Fruit fly (Drosophila melanogaster): Measurements from ENCODE around the gene Upf1.

DNA sequence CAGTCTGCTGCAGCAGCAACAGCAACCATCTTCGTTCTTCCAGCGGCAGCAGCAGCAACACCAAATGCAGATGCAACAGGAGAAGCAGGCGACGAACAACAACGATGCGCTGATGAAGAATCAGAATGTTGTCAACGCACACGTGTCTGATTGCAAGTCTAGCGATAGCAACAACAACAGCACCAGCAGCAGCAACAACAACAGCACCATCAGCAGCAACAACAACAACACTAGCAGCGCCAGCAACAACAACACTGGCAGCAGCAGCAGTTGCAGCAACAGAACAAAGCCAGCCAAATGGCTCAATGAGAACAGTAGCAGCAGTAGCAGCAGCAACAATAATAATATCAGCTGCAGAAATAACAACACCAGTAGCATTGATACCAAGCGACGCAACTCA lies 10.0 kb downstream of the Upf1 start:
- no peak for TF ChIP-seq CG16779 (tag; optimal IDR thresholded peaks at IDR 0.05)
- TF ChIP-seq CG6792 (GFP tag; optimal IDR thresholded peaks at IDR 0.05) = no peak
- TF ChIP-seq Sox102F (GFP tag; optimal IDR thresholded peaks at IDR 0.05) = no peak
- no peak for TF ChIP-seq Smox (GFP tag; optimal IDR thresholded peaks at IDR 0.05)
